Worm (Caenorhabditis elegans) whole organism, L1 larva: ENCODE data around the gene npr-17.

Experiments
- C04F5.9 ChIP-seq: sonication (generic microtip); optimal IDR thresholded peaks from 2 replicates; lab custom pipeline; 2016; ENCODE audit warnings: missing genetic modification characterization, missing compliant biosample characterization
- C34B4.2 ChIP-seq: sonication (generic microtip); optimal IDR thresholded peaks from 2 replicates; lab custom pipeline; 2017; ENCODE audit warnings: mild to moderate bottlenecking, missing genetic modification characterization, missing compliant biosample characterization
- aha-1 ChIP-seq: fragments of 150-350 bp; optimal IDR thresholded peaks from 2 replicates; lab custom pipeline; 2014; ENCODE audit warnings: missing biosample characterization, missing genetic modification characterization
- aly-2 ChIP-seq: fragments of 150-350 bp; optimal IDR thresholded peaks from 2 replicates; lab custom pipeline; 2014; ENCODE audit warnings: missing biosample characterization, missing genetic modification characterization
- ama-1 ChIP-seq: fragments of 150-350 bp; optimal IDR thresholded peaks from 2 replicates; lab custom pipeline; 2014
- ceh-8 ChIP-seq: fragments of 200-800 bp; sonication (Bioruptor generic); optimal IDR thresholded peaks from 2 replicates; lab custom pipeline; 2018; ENCODE audit warnings: mild to moderate bottlenecking, missing genetic modification characterization, moderate library complexity, missing compliant biosample characterization
- ceh-88 ChIP-seq: fragments of 200-800 bp; sonication (Bioruptor generic); IDR thresholded peaks from 2 replicates; pipeline ENCODE4 v1.3.6; 2022; ENCODE audit warnings: missing genetic modification characterization, missing compliant biosample characterization
- ces-1 ChIP-seq: fragments of 150-350 bp; optimal IDR thresholded peaks from 2 replicates; lab custom pipeline; 2014; ENCODE audit warnings: missing biosample characterization, missing genetic modification reagents, missing genetic modification characterization
- dsc-1 ChIP-seq: sonication (generic microtip); optimal IDR thresholded peaks from 2 replicates; lab custom pipeline; 2016; ENCODE audit warnings: mild to moderate bottlenecking, missing genetic modification characterization, missing compliant biosample characterization
- efl-1 ChIP-seq, 4 experiments: fragments of 150-350 bp; optimal IDR thresholded peaks in 3 of 4; peaks in 1 of 4; 1 replicate in 1 of 4; 2 replicates in 3 of 4; lab custom pipeline; 2014; ENCODE audit warnings: missing biosample characterization in 2 of 4, missing genetic modification characterization in 2 of 4, missing genetic modification reagents in 2 of 4
- egl-13 ChIP-seq: sonication (generic microtip); optimal IDR thresholded peaks from 2 replicates; lab custom pipeline; 2016; ENCODE audit warnings: missing genotype, missing genetic modification reagents, missing genetic modification characterization, missing compliant biosample characterization
- egl-27 ChIP-seq, 2 experiments: fragments of 150-350 bp in 1 of 2; sonication (generic microtip); optimal IDR thresholded peaks; 3 replicates each; lab custom pipeline; 2017 to 2018; ENCODE audit warnings: missing biosample characterization in 2 of 2, missing genetic modification characterization in 2 of 2, missing genetic modification reagents in 2 of 2
- elt-2 ChIP-seq: sonication (generic microtip); optimal IDR thresholded peaks from 2 replicates; lab custom pipeline; 2016; ENCODE audit warnings: missing genetic modification characterization, mild to moderate bottlenecking, inconsistent platforms, missing compliant biosample characterization, missing genetic modification reagents
- elt-3 ChIP-seq, 6 experiments: fragments of 150-350 bp in 1 of 6; sonication (generic microtip); optimal IDR thresholded peaks; 2 replicates each; lab custom pipeline; 2017 to 2018; ENCODE audit warnings: missing biosample characterization in 6 of 6, missing genetic modification characterization in 6 of 6, inconsistent platforms in 1 of 6
- ets-5 ChIP-seq: fragments of 200-800 bp; sonication (Bioruptor generic); IDR thresholded peaks from 2 replicates; pipeline ENCODE4 v1.3.6; 2022; ENCODE audit warnings: missing genetic modification characterization, missing compliant biosample characterization
- fkh-4 ChIP-seq: sonication (generic microtip); optimal IDR thresholded peaks from 2 replicates; lab custom pipeline; 2016; ENCODE audit warnings: missing compliant biosample characterization, missing genetic modification characterization, borderline replicate concordance
- fkh-8 ChIP-seq: sonication (generic microtip); optimal IDR thresholded peaks from 2 replicates; lab custom pipeline; 2016; ENCODE audit warnings: mild to moderate bottlenecking, missing genetic modification characterization, missing compliant biosample characterization
- fos-1 ChIP-seq: fragments of 150-350 bp; optimal IDR thresholded peaks from 2 replicates; lab custom pipeline; 2014; ENCODE audit warnings: missing biosample characterization, missing genetic modification characterization
- grh-1 ChIP-seq: fragments of 200-800 bp; sonication (Bioruptor generic); IDR thresholded peaks from 2 replicates; pipeline ENCODE4 v1.3.6; 2022; ENCODE audit warnings: missing genetic modification reagents, missing genetic modification characterization, missing compliant biosample characterization
- hlh-17 ChIP-seq: fragments of 200-800 bp; sonication (Bioruptor generic); optimal IDR thresholded peaks from 2 replicates; lab custom pipeline; 2018; ENCODE audit warnings: missing genetic modification characterization, mild to moderate bottlenecking, missing compliant biosample characterization, moderate library complexity, borderline replicate concordance
- lin-13 ChIP-seq: fragments of 150-350 bp; optimal IDR thresholded peaks from 2 replicates; lab custom pipeline; 2014; ENCODE audit warnings: missing biosample characterization, missing genetic modification reagents, missing genetic modification characterization
- lin-14 ChIP-seq: fragments of 200-800 bp; sonication (Bioruptor generic); optimal IDR thresholded peaks from 2 replicates; lab custom pipeline; 2018; ENCODE audit warnings: mild to moderate bottlenecking, missing genetic modification characterization, moderate library complexity, missing compliant biosample characterization
- lin-15B ChIP-seq: fragments of 150-350 bp; sonication (generic microtip); optimal IDR thresholded peaks from 3 replicates; lab custom pipeline; 2014; ENCODE audit warnings: missing biosample characterization, missing genetic modification characterization
- lin-35 ChIP-seq, 2 experiments: fragments of 150-350 bp; optimal IDR thresholded peaks; 2 replicates each; lab custom pipeline; 2014; ENCODE audit warnings: missing biosample characterization in 2 of 2, missing genetic modification characterization in 2 of 2, missing genetic modification reagents in 2 of 2
- lsy-2 ChIP-seq, 2 experiments: fragments of 150-350 bp; optimal IDR thresholded peaks; 2 replicates each; lab custom pipeline; 2014; ENCODE audit warnings: missing biosample characterization in 2 of 2, missing genetic modification characterization in 2 of 2
- mef-2 ChIP-seq: fragments of 150-350 bp; optimal IDR thresholded peaks from 2 replicates; lab custom pipeline; 2014; ENCODE audit warnings: missing biosample characterization, missing genetic modification characterization
- nhr-11 ChIP-seq: fragments of 150-350 bp; optimal IDR thresholded peaks from 2 replicates; lab custom pipeline; 2014; ENCODE audit warnings: missing biosample characterization, missing genetic modification characterization
- nhr-12 ChIP-seq: sonication (generic microtip); optimal IDR thresholded peaks from 2 replicates; lab custom pipeline; 2017; ENCODE audit warnings: missing biosample characterization, missing genetic modification characterization
- nhr-20 ChIP-seq: sonication (generic microtip); optimal IDR thresholded peaks from 2 replicates; lab custom pipeline; 2016; ENCODE audit warnings: mild to moderate bottlenecking, missing genetic modification characterization, missing compliant biosample characterization
- nhr-47 ChIP-seq: sonication (generic microtip); optimal IDR thresholded peaks from 2 replicates; lab custom pipeline; 2016; ENCODE audit warnings: mild to moderate bottlenecking, missing genetic modification characterization, moderate library complexity, missing compliant biosample characterization
- nhr-85 ChIP-seq: sonication (generic microtip); peaks from one replicate; lab custom pipeline; 2016; ENCODE audit warnings: missing genetic modification characterization, inconsistent platforms, missing compliant biosample characterization
- nhr-90 ChIP-seq: sonication (generic microtip); optimal IDR thresholded peaks from 2 replicates; lab custom pipeline; 2016; ENCODE audit warnings: mild to moderate bottlenecking, missing genetic modification characterization, missing compliant biosample characterization; ENCODE audit not compliant: poor library complexity
- pag-3 ChIP-seq: sonication (generic microtip); optimal IDR thresholded peaks from 2 replicates; lab custom pipeline; 2017; ENCODE audit warnings: missing genetic modification characterization, mild to moderate bottlenecking, missing compliant biosample characterization, antibody characterized with exemption, borderline replicate concordance; ENCODE audit not compliant: insufficient read depth
- pax-3 ChIP-seq: fragments of 200-800 bp; sonication (Bioruptor generic); optimal IDR thresholded peaks from 2 replicates; lab custom pipeline; 2018; ENCODE audit warnings: mild to moderate bottlenecking, missing genetic modification characterization, moderate library complexity, missing compliant biosample characterization
- pqm-1 ChIP-seq: sonication (generic microtip); optimal IDR thresholded peaks from 3 replicates; lab custom pipeline; 2017; ENCODE audit warnings: missing biosample characterization, missing genetic modification characterization
- rnt-1 ChIP-seq: sonication (generic microtip); optimal IDR thresholded peaks from 2 replicates; lab custom pipeline; 2016; ENCODE audit warnings: mild to moderate bottlenecking, missing genetic modification characterization, moderate library complexity, missing compliant biosample characterization
- skn-1 ChIP-seq: fragments of 150-350 bp; optimal IDR thresholded peaks from 2 replicates; lab custom pipeline; 2014; ENCODE audit warnings: missing biosample characterization, missing genetic modification characterization
- snpc-4 ChIP-seq: fragments of 150-350 bp; optimal IDR thresholded peaks from 2 replicates; lab custom pipeline; 2014; ENCODE audit warnings: missing biosample characterization, missing genetic modification characterization
- snu-23 ChIP-seq: sonication (generic microtip); optimal IDR thresholded peaks from 2 replicates; lab custom pipeline; 2016; ENCODE audit warnings: missing genetic modification characterization, missing compliant biosample characterization
- sox-4 ChIP-seq: sonication (generic microtip); optimal IDR thresholded peaks from 2 replicates; lab custom pipeline; 2016; ENCODE audit warnings: missing genetic modification characterization, missing compliant biosample characterization
- sup-37 ChIP-seq: fragments of 200-800 bp; sonication (Bioruptor generic); optimal IDR thresholded peaks from 2 replicates; lab custom pipeline; 2018; ENCODE audit warnings: mild to moderate bottlenecking, missing genetic modification characterization, missing compliant biosample characterization
- tbx-2 ChIP-seq: sonication (generic microtip); optimal IDR thresholded peaks from 2 replicates; lab custom pipeline; 2016; ENCODE audit warnings: missing genetic modification characterization, missing compliant biosample characterization
- tlp-1 ChIP-seq: fragments of 150-350 bp; optimal IDR thresholded peaks from 2 replicates; lab custom pipeline; 2014; ENCODE audit warnings: missing biosample characterization, missing genetic modification characterization
- unc-30 ChIP-seq: sonication (generic microtip); optimal IDR thresholded peaks from 2 replicates; lab custom pipeline; 2017; ENCODE audit warnings: missing biosample characterization, missing genetic modification characterization
- unc-62 ChIP-seq: fragments of 150-350 bp; optimal IDR thresholded peaks from 2 replicates; lab custom pipeline; 2014; ENCODE audit warnings: missing biosample characterization, missing genetic modification reagents, missing genetic modification characterization
- unc-86 ChIP-seq: sonication (generic microtip); optimal IDR thresholded peaks from 2 replicates; lab custom pipeline; 2016; ENCODE audit warnings: missing genetic modification characterization, missing compliant biosample characterization
- vab-15 ChIP-seq: sonication (generic microtip); optimal IDR thresholded peaks from 2 replicates; lab custom pipeline; 2017; ENCODE audit warnings: missing genotype, mild to moderate bottlenecking, missing genetic modification characterization, missing compliant biosample characterization
- ztf-11 ChIP-seq, 2 experiments: sonication (generic microtip); optimal IDR thresholded peaks; 2 replicates each; lab custom pipeline; 2016 to 2017; ENCODE audit warnings: missing genetic modification characterization in 2 of 2, missing biosample characterization in 1 of 2, missing compliant biosample characterization in 1 of 2
- ztf-4 ChIP-seq: fragments of 150-350 bp; optimal IDR thresholded peaks from 2 replicates; lab custom pipeline; 2014; ENCODE audit warnings: missing biosample characterization, missing genetic modification characterization

Gene npr-17

ce11 chrIII:8029487-8029886 is 33.2 kb upstream of the npr-17 start, which contains the start of gene F44B9.8 (continued):
- TF ChIP-seq nhr-47 (tag; lab: Kevin White, UChicago) = peak; percentile 50
- TF ChIP-seq snu-23 = peak; percentile 76
- no peak for TF ChIP-seq pqm-1
- TF ChIP-seq snpc-4 (tag; lab: Kevin White, UChicago) = no peak
- no peak for TF ChIP-seq fos-1 (tag; lab: Kevin White, UChicago)
- peak; percentile 35 for TF ChIP-seq skn-1 (tag; lab: Kevin White, UChicago)
- TF ChIP-seq egl-13 (tag; lab: Kevin White, UChicago) = no peak
- no peak for TF ChIP-seq elt-2
- peak in 1 of 6 experiments; percentile 71 for TF ChIP-seq elt-3 (tag; optimal IDR thresholded peaks at IDR 0.05; lab: Kevin White, UChicago)
- no peak for TF ChIP-seq ceh-8 (GFP tag; lab: Kevin White, UChicago)
- no peak for TF ChIP-seq unc-62
- no peak for TF ChIP-seq sox-4
- TF ChIP-seq ces-1 = no peak
- peak; percentile 72 to 76 for TF ChIP-seq efl-1 (optimal IDR thresholded peaks at IDR 0.05; lab: Kevin White, UChicago)
- TF ChIP-seq efl-1 (GFP tag; optimal IDR thresholded peaks at IDR 0.05 in 1 of 2; lab: Kevin White, UChicago) = peak; percentile 73 to 95
- TF ChIP-seq nhr-85 (tag; lab: Kevin White, UChicago) = peak; percentile 79
- no peak for TF ChIP-seq ama-1 (lab: Kevin White, UChicago)
- TF ChIP-seq lin-13 (GFP tag; lab: Kevin White, UChicago) = no peak
- TF ChIP-seq mef-2 (tag; lab: Kevin White, UChicago) = no peak
- no peak for TF ChIP-seq egl-27 (tag; optimal IDR thresholded peaks at IDR 0.05; lab: Kevin White, UChicago)
- no peak for TF ChIP-seq pax-3
- TF ChIP-seq ets-5 (GFP tag; lab: Robert Waterston, UW) = no peak
- TF ChIP-seq ceh-88 (GFP tag; lab: Robert Waterston, UW) = no peak
- TF ChIP-seq lsy-2 (tag; optimal IDR thresholded peaks at IDR 0.05; lab: Kevin White, UChicago) = peak; percentile 76 to 80
- no peak for TF ChIP-seq fkh-4 (tag; lab: Kevin White, UChicago)
- peak in 1 of 2 experiments; percentile 20 for TF ChIP-seq ztf-11 (tag; optimal IDR thresholded peaks at IDR 0.05; lab: Kevin White, UChicago)
- no peak for TF ChIP-seq C34B4.2 (tag; lab: Kevin White, UChicago)
- no peak for TF ChIP-seq aha-1
- TF ChIP-seq C04F5.9 (tag; lab: Kevin White, UChicago) = peak; percentile 7
- peak; percentile 72 for TF ChIP-seq nhr-20
- no peak for TF ChIP-seq aly-2 (tag; lab: Kevin White, UChicago)
- TF ChIP-seq nhr-12 (tag; lab: Kevin White, UChicago) = no peak
- TF ChIP-seq lin-35 (GFP tag; optimal IDR thresholded peaks at IDR 0.05; lab: Kevin White, UChicago) = peak; percentile 72 to 80
- no peak for TF ChIP-seq tlp-1 (tag; lab: Kevin White, UChicago)
- no peak for TF ChIP-seq nhr-11 (tag; lab: Kevin White, UChicago)
- no peak for TF ChIP-seq hlh-17 (GFP tag; lab: Kevin White, UChicago)
- no peak for TF ChIP-seq unc-30 (tag; lab: Kevin White, UChicago)
- TF ChIP-seq grh-1 = peak; percentile 86
- TF ChIP-seq lin-15B (tag; lab: Kevin White, UChicago) = peak; percentile 70

ce11 chrIII:8027942-8028341 is 31.7 kb upstream of the npr-17 start, which contains the start of gene mdt-30:
mdt-30 (minus strand) TSS chrIII:8028042.
- TF ChIP-seq fkh-8 (tag; lab: Kevin White, UChicago) (no peak), nhr-20 (no peak), tbx-2 (tag; lab: Kevin White, UChicago) (no peak), ceh-88 (GFP tag; lab: Robert Waterston, UW) (no peak)

- no peak for TF ChIP-seq sox-4
- no peak for TF ChIP-seq unc-86 (tag; lab: Kevin White, UChicago)
- TF ChIP-seq dsc-1 (tag; lab: Kevin White, UChicago) = peak; percentile 53
- TF ChIP-seq ztf-4 = no peak
- TF ChIP-seq vab-15 (tag; lab: Kevin White, UChicago) = no peak
- peak; percentile 61 for TF ChIP-seq lin-14
- no peak for TF ChIP-seq ceh-88 (GFP tag; lab: Robert Waterston, UW)
- TF ChIP-seq sup-37 (GFP tag; lab: Kevin White, UChicago) = no peak
- TF ChIP-seq ets-5 (GFP tag; lab: Robert Waterston, UW) = no peak
- peak; percentile 86 for TF ChIP-seq pag-3 (tag; lab: Kevin White, UChicago)
- TF ChIP-seq rnt-1 (tag; lab: Kevin White, UChicago) = peak; percentile 26
- TF ChIP-seq nhr-47 (tag; lab: Kevin White, UChicago) = no peak
- TF ChIP-seq tlp-1 (tag; lab: Kevin White, UChicago) = no peak
- TF ChIP-seq nhr-90 (tag; lab: Kevin White, UChicago) = no peak
- TF ChIP-seq nhr-12 (tag; lab: Kevin White, UChicago) = no peak
Observed at ce11 chrIII:8022077-8022476, 25.8 kb upstream of the npr-17 start, which contains the start of gene F44B9.2. F44B9.2 (plus strand) TSS chrIII:8022463.
